Fruit fly (Drosophila melanogaster) whole organism, embryonic: Measurements from ENCODE around the gene Efr.

Experiments
- ATbp ChIP-seq: fragments of 200-800 bp; sonication (Bioruptor generic); optimal IDR thresholded peaks from 2 replicates; lab custom pipeline; 2017; ENCODE audit warnings: missing biosample characterization, mild to moderate bottlenecking, missing genetic modification characterization, missing genetic modification reagents
- Abd-B ChIP-seq: fragments of 200-800 bp; sonication (Bioruptor generic); optimal IDR thresholded peaks from 2 replicates; lab custom pipeline; 2018; ENCODE audit warnings: missing biosample characterization, mild to moderate bottlenecking, missing genetic modification characterization, moderate library complexity
- Ada2b ChIP-seq: fragments of 200-800 bp; sonication (Bioruptor generic); IDR thresholded peaks from 2 replicates; pipeline ENCODE4 v1.3.6; 2022; ENCODE audit warnings: missing biosample characterization, missing genetic modification characterization
- Awh ChIP-seq: fragments of 200-800 bp; sonication (Bioruptor generic); IDR thresholded peaks from 2 replicates; pipeline ENCODE4, ENCODE4 v1.3.6; 2022; ENCODE audit warnings: missing biosample characterization, missing genetic modification characterization
- BtbVII ChIP-seq: fragments of 200-800 bp; sonication (Bioruptor generic); optimal IDR thresholded peaks from 3 replicates; lab custom pipeline; 2017; ENCODE audit warnings: missing biosample characterization, mild to moderate bottlenecking, missing genetic modification characterization
- CG10147 ChIP-seq: fragments of 200-800 bp; sonication (Bioruptor generic); optimal IDR thresholded peaks from 2 replicates; lab custom pipeline; 2019; ENCODE audit warnings: missing biosample characterization, mild to moderate bottlenecking, missing genetic modification characterization, moderate library complexity
- CG11456 ChIP-seq: fragments of 200-800 bp; sonication (Bioruptor generic); IDR thresholded peaks from 3 replicates; pipeline ENCODE4 v1.3.6; 2022; ENCODE audit warnings: missing biosample characterization, missing genetic modification characterization
- CG11560 ChIP-seq: fragments of 200-800 bp; sonication (Bioruptor generic); IDR thresholded peaks from 3 replicates; pipeline ENCODE4 v1.3.6; 2022; ENCODE audit warnings: missing biosample characterization, missing genetic modification characterization
- CG11723 ChIP-seq: fragments of 200-800 bp; sonication (Bioruptor generic); optimal IDR thresholded peaks from 2 replicates; lab custom pipeline; 2017; ENCODE audit warnings: missing biosample characterization, mild to moderate bottlenecking, missing genetic modification characterization
- CG12155 ChIP-seq: fragments of 200-800 bp; sonication (Bioruptor generic); optimal IDR thresholded peaks from 3 replicates; lab custom pipeline; 2016; ENCODE audit warnings: missing biosample characterization, missing genetic modification characterization
- CG13624 ChIP-seq: fragments of 200-800 bp; sonication (Bioruptor generic); optimal IDR thresholded peaks from 2 replicates; lab custom pipeline; 2016; ENCODE audit warnings: missing biosample characterization, missing genetic modification characterization
- CG14667 ChIP-seq: fragments of 200-800 bp; sonication (Bioruptor generic); IDR thresholded peaks from 2 replicates; pipeline ENCODE4 v1.3.6; 2022; ENCODE audit warnings: missing biosample characterization, missing genetic modification characterization
- CG14965 ChIP-seq: fragments of 200-800 bp; sonication (Bioruptor generic); optimal IDR thresholded peaks from 2 replicates; lab custom pipeline; 2016; ENCODE audit warnings: missing biosample characterization, missing genetic modification characterization, borderline replicate concordance
- CG1529 ChIP-seq: fragments of 200-800 bp; sonication (Bioruptor generic); optimal IDR thresholded peaks from 3 replicates; lab custom pipeline; 2018; ENCODE audit warnings: missing biosample characterization, missing genetic modification characterization
- CG15601 ChIP-seq: fragments of 200-800 bp; sonication (Bioruptor generic); optimal IDR thresholded peaks from 3 replicates; lab custom pipeline; 2019; ENCODE audit warnings: missing biosample characterization, mild to moderate bottlenecking, missing genetic modification characterization, moderate library complexity
- CG1603 ChIP-seq: fragments of 200-800 bp; sonication (Bioruptor generic); optimal IDR thresholded peaks from 2 replicates; lab custom pipeline; 2019; ENCODE audit warnings: missing biosample characterization, mild to moderate bottlenecking, missing genetic modification characterization, moderate library complexity
- CG2712 ChIP-seq: fragments of 200-800 bp; optimal IDR thresholded peaks from 3 replicates; lab custom pipeline; 2019; ENCODE audit warnings: missing biosample characterization, mild to moderate bottlenecking, missing genetic modification characterization, moderate library complexity
- CG2889 ChIP-seq: fragments of 200-800 bp; sonication (Bioruptor generic); IDR thresholded peaks from 3 replicates; pipeline ENCODE4 v1.3.6; 2022; ENCODE audit warnings: missing biosample characterization, missing genetic modification characterization
- CG3407 ChIP-seq: fragments of 200-800 bp; sonication (Bioruptor generic); optimal IDR thresholded peaks from 2 replicates; lab custom pipeline; 2018; ENCODE audit warnings: missing biosample characterization, mild to moderate bottlenecking, missing genetic modification characterization
- CG3838 ChIP-seq: fragments of 200-800 bp; sonication (Bioruptor generic); optimal IDR thresholded peaks from 3 replicates; lab custom pipeline; 2016; ENCODE audit warnings: missing biosample characterization, missing genetic modification characterization
- CG5245 ChIP-seq: fragments of 200-800 bp; sonication (Bioruptor generic); optimal IDR thresholded peaks from 3 replicates; lab custom pipeline; 2016; ENCODE audit warnings: missing biosample characterization, missing genetic modification characterization
- CG6683 ChIP-seq: fragments of 200-800 bp; sonication (Bioruptor generic); optimal IDR thresholded peaks from 2 replicates; lab custom pipeline; 2017; ENCODE audit warnings: missing biosample characterization, mild to moderate bottlenecking, missing genetic modification characterization, missing genetic modification reagents
- Doc3 ChIP-seq: fragments of 200-800 bp; sonication (Bioruptor generic); IDR thresholded peaks from 3 replicates; pipeline ENCODE4 v1.3.6; 2022; ENCODE audit warnings: missing biosample characterization, missing genetic modification characterization; ENCODE audit not compliant: partially characterized antibody
- Fer3 ChIP-seq: fragments of 200-800 bp; sonication (Bioruptor generic); optimal IDR thresholded peaks from 2 replicates; lab custom pipeline; 2018; ENCODE audit warnings: missing biosample characterization, mild to moderate bottlenecking, missing genetic modification characterization, moderate library complexity
- Hmr ChIP-seq: fragments of 200-800 bp; sonication (Bioruptor generic); optimal IDR thresholded peaks from 3 replicates; lab custom pipeline; 2017; ENCODE audit warnings: mild to moderate bottlenecking, missing biosample characterization, missing genetic modification reagents, missing genetic modification characterization
- Lim3 ChIP-seq: fragments of 200-800 bp; sonication (Bioruptor generic); IDR thresholded peaks from 2 replicates; pipeline ENCODE4 v1.3.6; 2022; ENCODE audit warnings: missing biosample characterization, missing genetic modification characterization
- Mrtf ChIP-seq: fragments of 200-800 bp; sonication (Bioruptor generic); IDR thresholded peaks from 3 replicates; pipeline ENCODE4 v1.3.6; 2022; ENCODE audit warnings: missing biosample characterization, missing genetic modification characterization
- NC2β ChIP-seq: fragments of 200-800 bp; sonication (Bioruptor generic); optimal IDR thresholded peaks from 2 replicates; lab custom pipeline; 2016; ENCODE audit warnings: missing biosample characterization, missing genetic modification characterization
- Oaz ChIP-seq: fragments of 200-800 bp; sonication (Bioruptor generic); IDR thresholded peaks from 2 replicates; pipeline ENCODE4 v1.3.6; 2022; ENCODE audit warnings: missing biosample characterization, missing genetic modification characterization
- Tbp ChIP-seq: fragments of >200 bp; optimal IDR thresholded peaks from 2 replicates; lab custom pipeline; 2018; ENCODE audit warnings: missing biosample characterization, missing genetic modification characterization
- ac ChIP-seq: fragments of 200-800 bp; sonication (Bioruptor generic); optimal IDR thresholded peaks from 3 replicates; lab custom pipeline; 2017; ENCODE audit warnings: missing biosample characterization, mild to moderate bottlenecking, missing genetic modification characterization
- al ChIP-seq: fragments of 200-800 bp; sonication (Bioruptor generic); IDR thresholded peaks from 2 replicates; pipeline ENCODE4 v1.3.6; 2022; ENCODE audit warnings: missing biosample characterization, missing genetic modification characterization
- bbx ChIP-seq: fragments of 200-800 bp; sonication (Bioruptor generic); IDR thresholded peaks from 2 replicates; pipeline ENCODE4 v1.3.6; 2022; ENCODE audit warnings: missing biosample characterization, missing genetic modification characterization; ENCODE audit not compliant: partially characterized antibody
- bigmax ChIP-seq: fragments of 200-800 bp; sonication (Bioruptor generic); optimal IDR thresholded peaks from 2 replicates; lab custom pipeline; 2018; ENCODE audit warnings: missing biosample characterization, mild to moderate bottlenecking, missing genetic modification characterization
- bowl ChIP-seq: fragments of 200-800 bp; sonication (Bioruptor generic); IDR thresholded peaks from 2 replicates; pipeline ENCODE4 v1.3.6; 2022; ENCODE audit warnings: missing biosample characterization, missing genetic modification characterization
- dysf ChIP-seq: fragments of 200-800 bp; sonication (Bioruptor generic); IDR thresholded peaks from 3 replicates; pipeline ENCODE4 v1.3.6; 2022; ENCODE audit warnings: missing biosample characterization, missing genetic modification characterization
- fru ChIP-seq: fragments of >200 bp; optimal IDR thresholded peaks from 2 replicates; lab custom pipeline; 2017
- hb ChIP-seq: fragments of 200-800 bp; sonication (Bioruptor generic); IDR thresholded peaks from 3 replicates; pipeline ENCODE4 v1.3.6; 2022; ENCODE audit warnings: missing biosample characterization, missing genetic modification characterization; ENCODE audit not compliant: partially characterized antibody
- her ChIP-seq: fragments of 200-800 bp; sonication (Bioruptor generic); optimal IDR thresholded peaks from 2 replicates; lab custom pipeline; 2016; ENCODE audit warnings: missing biosample characterization, missing genetic modification characterization
- inv ChIP-seq: fragments of 200-800 bp; sonication (Bioruptor generic); IDR thresholded peaks from 2 replicates; pipeline ENCODE4 v1.3.6; 2022; ENCODE audit warnings: missing biosample characterization, missing genetic modification characterization; ENCODE audit not compliant: partially characterized antibody
- ken ChIP-seq: fragments of 200-800 bp; sonication (Bioruptor generic); IDR thresholded peaks from 3 replicates; pipeline ENCODE4 v1.3.6; 2022; ENCODE audit warnings: missing biosample characterization, missing genetic modification characterization
- mirr ChIP-seq: fragments of 200-800 bp; sonication (Bioruptor generic); optimal IDR thresholded peaks from 3 replicates; lab custom pipeline; 2018; ENCODE audit warnings: missing biosample characterization, mild to moderate bottlenecking, missing genetic modification characterization
- rib ChIP-seq: fragments of 200-800 bp; sonication (Bioruptor generic); IDR thresholded peaks from 2 replicates; pipeline ENCODE4 v1.3.6; 2022; ENCODE audit warnings: missing biosample characterization, missing genetic modification characterization
- sens ChIP-seq: fragments of 200-800 bp; sonication (Bioruptor generic); peaks from one replicate; lab custom pipeline; 2016; ENCODE audit warnings: missing biosample characterization, missing genetic modification characterization
- sens-2 ChIP-seq: fragments of 200-800 bp; sonication (Bioruptor generic); IDR thresholded peaks from 2 replicates; pipeline ENCODE4 v1.3.6; 2022; ENCODE audit warnings: missing biosample characterization, missing genetic modification characterization
- so ChIP-seq: fragments of 200-800 bp; sonication (Bioruptor generic); IDR thresholded peaks from 3 replicates; pipeline ENCODE4 v1.3.6; 2022; ENCODE audit warnings: missing biosample characterization, missing genetic modification characterization
- toy ChIP-seq: fragments of 200-800 bp; sonication (Bioruptor generic); IDR thresholded peaks from 2 replicates; pipeline ENCODE4 v1.3.6; 2022; ENCODE audit warnings: missing biosample characterization, missing genetic modification characterization
- vfl ChIP-seq: fragments of 200-800 bp; sonication (Bioruptor generic); optimal IDR thresholded peaks from 2 replicates; lab custom pipeline; 2016; ENCODE audit warnings: missing biosample characterization, missing genetic modification characterization
- wek ChIP-seq: fragments of 200-800 bp; sonication (Bioruptor generic); optimal IDR thresholded peaks from 3 replicates; lab custom pipeline; 2018; ENCODE audit warnings: missing biosample characterization, mild to moderate bottlenecking, missing genetic modification characterization, moderate library complexity
- wor ChIP-seq: fragments of 200-800 bp; sonication (Bioruptor generic); IDR thresholded peaks from 2 replicates; pipeline ENCODE4 v1.3.6; 2022; ENCODE audit warnings: missing biosample characterization, missing genetic modification characterization
- zen2 ChIP-seq: fragments of 200-800 bp; sonication (Bioruptor generic); IDR thresholded peaks from 3 replicates; pipeline ENCODE4 v1.3.6; 2022; ENCODE audit warnings: missing biosample characterization, missing genetic modification characterization; ENCODE audit not compliant: partially characterized antibody

The Efr gene

dm6 chrX:6193183-6193810 is 26.5 kb upstream of the Efr start (continued):
- TF ChIP-seq CG5245 (GFP tag; lab: Kevin White, UChicago) (peak; percentile 28), sens (GFP tag; lab: Kevin White, UChicago) (peak; percentile 76), Abd-B (peak; percentile 54), CG13624 (GFP tag; lab: Kevin White, UChicago) (peak; percentile 8), CG2889 (GFP tag; lab: Robert Waterston, UW) (peak; percentile 74; the same call in 2 of the 3 replicates), Fer3 (tag; lab: Kevin White, UChicago) (peak; percentile 84), zen2 (GFP tag; lab: Robert Waterston, UW) (no peak), so (peak; percentile 88), al (peak; percentile 81), bigmax (GFP tag; lab: Kevin White, UChicago) (no peak), CG11560 (tag; lab: Robert Waterston, UW) (peak; percentile 60), CG6683 (GFP tag; lab: Kevin White, UChicago) (peak; percentile 78), CG14667 (GFP tag; lab: Robert Waterston, UW) (peak; percentile 87), dysf (GFP tag; lab: Robert Waterston, UW) (peak; percentile 92), wor (GFP tag; lab: Robert Waterston, UW) (peak; percentile 87), her (GFP tag; lab: Kevin White, UChicago) (no peak), BtbVII (GFP tag; lab: Kevin White, UChicago) (peak; percentile 81), bbx (GFP tag; lab: Robert Waterston, UW) (no peak), vfl (GFP tag; lab: Kevin White, UChicago) (peak; percentile 20), ATbp (peak; percentile 79), wek (GFP tag; lab: Kevin White, UChicago) (no peak), Oaz (peak; percentile 81), CG2712 (tag; lab: Kevin White, UChicago) (peak; percentile 85), sens-2 (GFP tag; lab: Robert Waterston, UW) (peak; percentile 57; the same call in 1 of the 2 replicates), bowl (GFP tag; lab: Robert Waterston, UW) (peak; percentile 79; the same call in 1 of the 2 replicates), Doc3 (GFP tag; lab: Robert Waterston, UW) (no peak), CG14965 (GFP tag; lab: Kevin White, UChicago) (no peak), mirr (no peak), Awh (peak; percentile 90), fru (lab: Kevin White, UChicago) (no peak), toy (GFP tag; lab: Robert Waterston, UW) (peak; percentile 76), Hmr (GFP tag; lab: Kevin White, UChicago) (peak; percentile 92), CG1603 (tag; lab: Kevin White, UChicago) (no peak), Ada2b (GFP tag; lab: Robert Waterston, UW) (peak; percentile 83), CG3838 (GFP tag; lab: Kevin White, UChicago) (peak; percentile 28), inv (GFP tag; lab: Robert Waterston, UW) (no peak), rib (GFP tag; lab: Robert Waterston, UW) (peak; percentile 73; the same call in 1 of the 2 replicates), Tbp (GFP tag; lab: Kevin White, UChicago) (no peak), CG15601 (tag; lab: Kevin White, UChicago) (peak; percentile 39), NC2β (no peak), CG12155 (GFP tag; lab: Kevin White, UChicago) (peak; percentile 53), hb (GFP tag; lab: Robert Waterston, UW) (no peak), CG1529 (GFP tag; lab: Kevin White, UChicago) (peak; percentile 37), ac (no peak), CG11456 (GFP tag; lab: Robert Waterston, UW) (peak; percentile 88), CG11723 (peak; percentile 34), CG10147 (peak; percentile 65), CG3407 (GFP tag; lab: Kevin White, UChicago) (peak; percentile 48), Mrtf (GFP tag; lab: Robert Waterston, UW) (peak; percentile 88), Lim3 (GFP tag; lab: Robert Waterston, UW) (peak; percentile 73), ken (GFP tag; lab: Robert Waterston, UW) (peak; percentile 81)
